Fruit fly (Drosophila melanogaster): ENCODE results near the gene CG9312.

DNA sequence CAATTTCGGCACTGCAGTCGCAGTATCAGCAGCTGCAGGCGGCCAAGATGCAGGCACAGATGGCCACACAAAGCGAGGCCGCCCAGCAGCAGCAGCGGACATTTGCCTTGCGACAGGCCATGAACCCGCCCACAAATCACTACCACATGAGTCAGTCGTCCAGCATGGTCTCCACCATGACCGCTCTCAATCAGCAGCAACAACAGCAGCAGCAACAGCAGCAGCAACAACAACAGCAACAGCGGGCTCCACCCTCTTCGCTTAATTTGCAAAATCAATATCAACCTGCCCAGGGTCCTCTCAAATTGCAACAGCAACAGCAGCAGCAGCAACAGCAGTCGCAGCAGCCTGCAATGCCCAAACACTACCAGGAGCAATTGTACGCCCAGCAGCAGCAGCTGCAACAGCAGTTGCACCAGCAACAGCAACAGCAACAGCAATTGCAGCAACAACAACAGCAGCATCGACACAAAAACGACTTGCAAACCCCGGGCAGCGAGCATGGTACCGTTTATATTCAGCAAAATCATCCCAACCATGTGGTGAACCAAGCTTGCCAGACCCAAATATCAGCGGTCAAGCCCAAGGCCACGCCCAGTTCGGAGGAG lies 19.4 kb upstream of the CG9312 start:
- no peak for TF ChIP-seq Hmx (GFP tag; optimal IDR thresholded peaks at IDR 0.05)
- TF ChIP-seq Hr39 (optimal IDR thresholded peaks at IDR 0.05), result no peak
- TF ChIP-seq Max (GFP tag; optimal IDR thresholded peaks at IDR 0.05), result no peak
- no peak for TF ChIP-seq Meics (GFP tag; optimal IDR thresholded peaks at IDR 0.05)
- no peak for TF ChIP-seq bbx (GFP tag; IDR thresholded peaks at IDR 0.05; ENCODE audit: partially characterized antibody)
- TF ChIP-seq CG8089 (GFP tag; optimal IDR thresholded peaks at IDR 0.05), result no peak
- no peak for TF ChIP-seq Scr (GFP tag; IDR thresholded peaks at IDR 0.05; ENCODE audit: partially characterized antibody)
- no peak for TF ChIP-seq sna (GFP tag; IDR thresholded peaks at IDR 0.05; ENCODE audit: partially characterized antibody)
- no peak for TF ChIP-seq CG4282 (GFP tag; optimal IDR thresholded peaks at IDR 0.05)
- TF ChIP-seq CG15514 (GFP tag; optimal IDR thresholded peaks at IDR 0.05), result no peak
- TF ChIP-seq CG10147 (GFP tag; optimal IDR thresholded peaks at IDR 0.05), result no peak

Measured in whole organism, embryonic.